Worm (Caenorhabditis elegans): ENCODE measurements around the gene C50B6.7.

The C50B6.7 gene

ce11 chrV:13324933-13325760 is at the start of gene C50B6.7:
Gene C50B6.7 (minus strand): TSS chrV:13324983.
- TF ChIP-seq tbx-7 (tag; optimal IDR thresholded peaks at IDR 0.05) (no peak), dve-1 (tag; optimal IDR thresholded peaks at IDR 0.05) (no peak), npax-4 (tag; optimal IDR thresholded peaks at IDR 0.05) (no peak), pax-1 (tag; optimal IDR thresholded peaks at IDR 0.05) (no peak), syd-9 (tag; optimal IDR thresholded peaks at IDR 0.05) (no peak), ttx-3 (tag; optimal IDR thresholded peaks at IDR 0.05) (no peak), elt-4 (tag; optimal IDR thresholded peaks at IDR 0.05) (no peak), fax-1 (tag; optimal IDR thresholded peaks at IDR 0.05) (no peak)

- TF ChIP-seq ceh-30 (tag; optimal IDR thresholded peaks at IDR 0.05) (no peak), ceh-31 (tag; optimal IDR thresholded peaks at IDR 0.05) (peak; percentile 28), ceh-19 (GFP tag; optimal IDR thresholded peaks at IDR 0.05) (no peak), mec-3 (tag; optimal IDR thresholded peaks at IDR 0.05; ENCODE audit: borderline replicate concordance) (no peak), sdc-2 (tag; optimal IDR thresholded peaks at IDR 0.05) (no peak), K09A11.1 (tag; optimal IDR thresholded peaks at IDR 0.05; ENCODE audit: insufficient read depth) (no peak), tbx-2 (tag; optimal IDR thresholded peaks at IDR 0.05) (no peak), unc-55 (GFP tag; optimal IDR thresholded peaks at IDR 0.05) (peak; percentile 8), lin-11 (tag; optimal IDR thresholded peaks at IDR 0.05) (no peak)
Measured at ce11 chrV:13374532-13374931, 49.7 kb upstream of the C50B6.7 start.

- no peak for TF ChIP-seq rnt-1 (tag; optimal IDR thresholded peaks at IDR 0.05)
- TF ChIP-seq pag-3 (tag; optimal IDR thresholded peaks at IDR 0.05; ENCODE audit: borderline replicate concordance): no peak
- TF ChIP-seq pros-1 (tag; optimal IDR thresholded peaks at IDR 0.05): no peak
- peak; percentile 48 for TF ChIP-seq elt-2 (tag; optimal IDR thresholded peaks at IDR 0.05)
- peak; percentile 26 for TF ChIP-seq pqm-1 (tag; optimal IDR thresholded peaks at IDR 0.05)
- TF ChIP-seq ceh-48 (tag; optimal IDR thresholded peaks at IDR 0.05): no peak
- TF ChIP-seq unc-42 (tag; optimal IDR thresholded peaks at IDR 0.05): no peak
Measured at ce11 chrV:13373643-13374042, 48.9 kb upstream of the C50B6.7 start.

- peak; percentile 61 for TF ChIP-seq elt-2 (tag; optimal IDR thresholded peaks at IDR 0.05)
- no peak for TF ChIP-seq syd-9 (tag; optimal IDR thresholded peaks at IDR 0.05)
Measured at ce11 chrV:13372821-13373220, 48.0 kb upstream of the C50B6.7 start.

ce11 chrV:13371336-13371735 is 46.6 kb upstream of the C50B6.7 start:
- TF ChIP-seq nhr-232 (tag; optimal IDR thresholded peaks at IDR 0.05) (no peak), ceh-31 (tag; optimal IDR thresholded peaks at IDR 0.05) (peak; percentile 34), pag-3 (tag; optimal IDR thresholded peaks at IDR 0.05; ENCODE audit: borderline replicate concordance) (no peak), F13H6.1 (tag; optimal IDR thresholded peaks at IDR 0.05) (peak; percentile 49), pros-1 (tag; optimal IDR thresholded peaks at IDR 0.05) (peak; percentile 1)

ce11 chrV:13370265-13370664 is 45.5 kb upstream of the C50B6.7 start:
- no peak for TF ChIP-seq nhr-11 (tag; optimal IDR thresholded peaks at IDR 0.05)
- TF ChIP-seq ceh-6 (GFP tag; optimal IDR thresholded peaks at IDR 0.05): no peak
- TF ChIP-seq F13H6.1 (tag; optimal IDR thresholded peaks at IDR 0.05): no peak
- no peak for TF ChIP-seq ceh-19 (GFP tag; optimal IDR thresholded peaks at IDR 0.05)
- TF ChIP-seq madf-2 (tag; optimal IDR thresholded peaks at IDR 0.05): no peak
- TF ChIP-seq tbx-7 (tag; optimal IDR thresholded peaks at IDR 0.05): no peak
- TF ChIP-seq unc-55 (GFP tag; optimal IDR thresholded peaks at IDR 0.05): no peak
- TF ChIP-seq hlh-30 (tag; optimal IDR thresholded peaks at IDR 0.05; ENCODE audit: insufficient read depth): no peak
- no peak for TF ChIP-seq pqm-1 (tag; optimal IDR thresholded peaks at IDR 0.05)
- TF ChIP-seq pha-4 (tag; optimal IDR thresholded peaks at IDR 0.05): no peak
- TF ChIP-seq elt-4 (tag; optimal IDR thresholded peaks at IDR 0.05): no peak
- no peak for TF ChIP-seq hlh-8 (tag; optimal IDR thresholded peaks at IDR 0.05)
- TF ChIP-seq hlh-13 (GFP tag; optimal IDR thresholded peaks at IDR 0.05): no peak
- no peak for TF ChIP-seq ttx-3 (tag; optimal IDR thresholded peaks at IDR 0.05)
- no peak for TF ChIP-seq ceh-24 (tag; optimal IDR thresholded peaks at IDR 0.05)
- no peak for TF ChIP-seq ceh-22 (tag; optimal IDR thresholded peaks at IDR 0.05)
- TF ChIP-seq dmd-4 (tag; optimal IDR thresholded peaks at IDR 0.05; ENCODE audit: borderline replicate concordance): no peak

Data from whole organism, late embryonic.